Worm (Caenorhabditis elegans): ENCODE measurements around the gene C34D10.5.

C34D10.5 gene

DNA sequence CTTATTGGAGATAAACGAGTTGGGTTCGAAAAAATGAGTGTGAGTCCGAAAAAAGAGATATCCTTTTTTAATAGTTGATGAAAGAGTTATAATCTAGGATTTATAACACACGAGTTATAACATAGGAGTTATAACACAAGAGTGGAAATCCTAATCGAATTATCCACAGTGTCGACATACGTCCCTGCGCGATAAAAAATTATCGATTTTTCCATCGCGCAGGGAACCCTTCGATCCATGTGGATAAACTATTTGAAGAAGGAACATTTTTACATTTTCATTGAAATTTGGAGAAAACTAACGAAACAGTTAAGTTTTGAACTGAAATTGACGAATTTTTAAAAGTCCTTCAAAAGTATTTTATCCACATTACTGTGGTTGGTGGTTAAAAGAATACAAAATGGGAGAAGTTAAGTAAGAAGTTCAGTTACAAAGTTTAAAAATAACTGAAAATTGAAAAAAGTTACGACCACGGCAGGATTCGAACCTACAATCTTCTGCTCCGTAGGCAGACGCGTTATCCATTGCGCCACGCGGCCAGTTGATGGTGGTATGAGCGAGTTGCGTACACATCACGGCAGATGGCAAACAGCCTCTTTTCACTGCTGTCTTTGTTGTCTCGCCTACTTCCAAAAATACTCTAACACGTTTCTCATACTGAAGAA, 18.5 kb downstream of the C34D10.5 start (continued):
- TF ChIP-seq ccch-3 (GFP tag; optimal IDR thresholded peaks at IDR 0.05) = peak; percentile 91
- peak; percentile 85 for TF ChIP-seq ekl-4 (GFP tag; IDR thresholded peaks at IDR 0.05)
- peak; percentile 92 for TF ChIP-seq ets-4 (GFP tag; optimal IDR thresholded peaks at IDR 0.05)
- TF ChIP-seq nhr-120 (GFP tag; IDR thresholded peaks at IDR 0.05) = peak; percentile 84; the same call in 1 of the 2 replicates
- peak; percentile 97 for TF ChIP-seq rcor-1 (GFP tag; IDR thresholded peaks at IDR 0.05)
- TF ChIP-seq lin-35 (GFP tag; optimal IDR thresholded peaks at IDR 0.05) = peak in 2 of 3 experiments; percentile 93 to 98
- no peak for TF ChIP-seq bed-1 (GFP tag; IDR thresholded peaks at IDR 0.05)
- TF ChIP-seq nhr-80 (tag; optimal IDR thresholded peaks at IDR 0.05) = peak; percentile 89
- peak; percentile 41 to 74 for TF ChIP-seq rec-8 (tag; optimal IDR thresholded peaks at IDR 0.05)
- peak; percentile 88 for TF ChIP-seq T07F8.4 (tag; optimal IDR thresholded peaks at IDR 0.05)
- peak; percentile 84 for TF ChIP-seq ztf-6 (GFP tag; IDR thresholded peaks at IDR 0.05)
- TF ChIP-seq hrde-1 (tag; optimal IDR thresholded peaks at IDR 0.05; ENCODE audit: borderline replicate concordance) = peak; percentile 27
- TF ChIP-seq xnd-1 (tag; optimal IDR thresholded peaks at IDR 0.05) = no peak
- peak; percentile 100 for TF ChIP-seq lin-40 (tag; optimal IDR thresholded peaks at IDR 0.05)
- peak; percentile 87 for TF ChIP-seq let-526 (GFP tag; IDR thresholded peaks at IDR 0.05)
- TF ChIP-seq lin-26 (GFP tag; IDR thresholded peaks at IDR 0.05) = peak; percentile 97
- TF ChIP-seq ceh-100 (GFP tag; IDR thresholded peaks at IDR 0.05) = peak; percentile 55; the same call in 1 of the 2 replicates
- TF ChIP-seq ztf-18 (tag; optimal IDR thresholded peaks at IDR 0.05) = peak; percentile 80
- TF ChIP-seq efl-1 (GFP tag; optimal IDR thresholded peaks at IDR 0.05) = no peak
- TF ChIP-seq F57A8.1 (GFP tag; optimal IDR thresholded peaks at IDR 0.05) = peak; percentile 49
- TF ChIP-seq F23B12.7 (tag; optimal IDR thresholded peaks at IDR 0.05; ENCODE audit: insufficient read depth) = peak; percentile 97
- TF ChIP-seq tlf-1 (GFP tag; optimal IDR thresholded peaks at IDR 0.05) = peak; percentile 97
- peak; percentile 97 for TF ChIP-seq somi-1 (GFP tag; optimal IDR thresholded peaks at IDR 0.05)
- peak; percentile 94 for TF ChIP-seq egl-18 (GFP tag; IDR thresholded peaks at IDR 0.05)
- peak; percentile 98 for TF ChIP-seq Y56A3A.18 (GFP tag; IDR thresholded peaks at IDR 0.05)
- peak; percentile 74 for TF ChIP-seq F57C9.4 (tag; optimal IDR thresholded peaks at IDR 0.05)
- peak; percentile 92 for TF ChIP-seq F10E7.11 (tag; optimal IDR thresholded peaks at IDR 0.05)
- TF ChIP-seq aptf-3 (GFP tag; IDR thresholded peaks at IDR 0.05) = no peak
- peak; percentile 89 for TF ChIP-seq pbrm-1 (GFP tag; IDR thresholded peaks at IDR 0.05)
- peak; percentile 97 for TF ChIP-seq B0261.1 (tag; optimal IDR thresholded peaks at IDR 0.05)
- TF ChIP-seq madf-3 (GFP tag; IDR thresholded peaks at IDR 0.05) = peak; percentile 86
- peak; percentile 85 for TF ChIP-seq lsy-27 (tag; optimal IDR thresholded peaks at IDR 0.05; ENCODE audit: borderline replicate concordance, insufficient read depth)
- no peak for TF ChIP-seq Y67H2A.10 (GFP tag; conservative IDR thresholded peaks at IDR 0.05)
- TF ChIP-seq mel-28 (tag; optimal IDR thresholded peaks at IDR 0.05; ENCODE audit: borderline replicate concordance) = peak; percentile 15
- peak; percentile 10 for TF ChIP-seq dpl-1 (GFP tag; optimal IDR thresholded peaks at IDR 0.05)
- TF ChIP-seq lir-1 (GFP tag; conservative IDR thresholded peaks at IDR 0.05) = peak; percentile 72
- TF ChIP-seq nfyb-1 (GFP tag; IDR thresholded peaks at IDR 0.05) = peak; percentile 98
- no peak for TF ChIP-seq hlh-26 (GFP tag; conservative IDR thresholded peaks at IDR 0.05)
- 0 out of 2 replicates have a peak, but pooled peaks have one; percentile 45 for TF ChIP-seq ceh-58 (GFP tag; IDR thresholded peaks at IDR 0.05)
- TF ChIP-seq fkh-3 (tag; optimal IDR thresholded peaks at IDR 0.05) = peak; percentile 36
- no peak for TF ChIP-seq hsf-1 (GFP tag; IDR thresholded peaks at IDR 0.05)
- peak; percentile 97 for TF ChIP-seq dpff-1 (tag; optimal IDR thresholded peaks at IDR 0.05)
- TF ChIP-seq akir-1 (GFP tag; optimal IDR thresholded peaks at IDR 0.05) = peak; percentile 75
- peak; percentile 96 for TF ChIP-seq B0035.1 (tag; optimal IDR thresholded peaks at IDR 0.05)
- TF ChIP-seq madf-8 (GFP tag; conservative IDR thresholded peaks at IDR 0.05) = no peak
- peak; percentile 94 for TF ChIP-seq hmg-20 (GFP tag; IDR thresholded peaks at IDR 0.05)
- TF ChIP-seq athp-1 (tag; optimal IDR thresholded peaks at IDR 0.05) = peak; percentile 85
